Worm (Caenorhabditis elegans): ENCODE measurements around the gene urm-1.

urm-1 gene

DNA sequence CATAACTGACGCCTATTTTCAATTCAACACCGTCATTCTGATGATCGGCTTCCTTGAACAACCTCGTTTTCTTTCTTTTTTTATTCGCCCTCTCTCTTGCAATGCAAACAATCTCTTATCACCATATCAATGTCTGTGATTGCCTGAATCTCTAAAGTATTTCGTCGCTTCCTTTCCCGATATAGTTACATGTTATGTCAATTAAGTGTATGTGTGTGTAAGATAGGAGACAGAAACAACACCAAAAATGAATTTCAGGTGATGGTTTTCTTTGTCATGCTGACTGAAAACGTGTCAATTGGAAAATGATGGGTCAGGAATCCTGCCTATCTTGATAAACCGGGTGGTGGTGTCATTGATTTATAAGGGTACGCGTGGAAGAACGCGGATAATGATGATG lies 28.0 kb downstream of the urm-1 start (continued):
- peak; percentile 78 for TF ChIP-seq ztf-22 (GFP tag; optimal IDR thresholded peaks at IDR 0.05)
- no peak for TF ChIP-seq bed-1 (GFP tag; IDR thresholded peaks at IDR 0.05)
- no peak for TF ChIP-seq T07F8.4 (tag; optimal IDR thresholded peaks at IDR 0.05)
- TF ChIP-seq K12H6.12 (tag; optimal IDR thresholded peaks at IDR 0.05) = no peak
- TF ChIP-seq tlf-1 (GFP tag; optimal IDR thresholded peaks at IDR 0.05) = peak; percentile 34
- TF ChIP-seq fkh-3 (tag; optimal IDR thresholded peaks at IDR 0.05) = no peak
- TF ChIP-seq Y79H2A.3 (GFP tag; conservative IDR thresholded peaks at IDR 0.05) = no peak

DNA sequence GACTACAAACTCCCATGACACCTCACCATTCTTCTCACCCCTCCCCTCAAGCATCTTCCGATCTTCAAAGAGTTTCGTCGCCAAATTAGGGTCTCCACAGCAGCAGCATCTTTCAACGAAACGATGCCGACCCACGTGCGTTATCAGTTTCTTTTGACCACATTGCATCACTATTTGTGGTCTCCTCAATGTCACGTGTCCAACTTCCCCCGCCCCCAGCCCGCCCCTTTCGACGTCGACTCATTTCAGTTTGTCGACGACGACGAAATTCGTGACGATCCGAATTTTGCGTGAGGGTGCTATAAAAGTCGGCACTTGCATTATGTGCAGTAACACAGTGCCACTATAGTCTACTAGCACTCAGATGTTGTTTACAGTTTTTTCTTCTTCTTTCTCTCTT lies 28.9 kb downstream of the urm-1 start:
- peak; percentile 38; the same call in 1 of the 2 replicates for TF ChIP-seq zfh-2 (GFP tag; conservative IDR thresholded peaks at IDR 0.05)
- TF ChIP-seq lin-40 (tag; optimal IDR thresholded peaks at IDR 0.05) = peak; percentile 7
- TF ChIP-seq ztf-26 (tag; optimal IDR thresholded peaks at IDR 0.05) = peak; percentile 91
- TF ChIP-seq ztf-3 (GFP tag; optimal IDR thresholded peaks at IDR 0.05) = peak; percentile 8
- TF ChIP-seq fkh-3 (tag; optimal IDR thresholded peaks at IDR 0.05) = no peak
- TF ChIP-seq F49E8.2 (tag; optimal IDR thresholded peaks at IDR 0.05; ENCODE audit: insufficient read depth) = no peak
- no peak for TF ChIP-seq ztf-25 (GFP tag; IDR thresholded peaks at IDR 0.05)
- no peak for TF ChIP-seq unc-62 (GFP tag; optimal IDR thresholded peaks at IDR 0.05)
- TF ChIP-seq madf-3 (GFP tag; IDR thresholded peaks at IDR 0.05) = no peak
- no peak for TF ChIP-seq K12H6.12 (tag; optimal IDR thresholded peaks at IDR 0.05)
- TF ChIP-seq hrde-1 (tag; optimal IDR thresholded peaks at IDR 0.05; ENCODE audit: borderline replicate concordance) = no peak
- TF ChIP-seq pbrm-1 (GFP tag; IDR thresholded peaks at IDR 0.05) = peak; percentile 66
- no peak for TF ChIP-seq D2030.7 (GFP tag; IDR thresholded peaks at IDR 0.05)
- peak; percentile 59 for TF ChIP-seq somi-1 (GFP tag; optimal IDR thresholded peaks at IDR 0.05)
- no peak for TF ChIP-seq B0019.2 (GFP tag; conservative IDR thresholded peaks at IDR 0.05)
- no peak for TF ChIP-seq snpc-3.4 (tag; optimal IDR thresholded peaks at IDR 0.05)
- TF ChIP-seq sdz-38 (tag; optimal IDR thresholded peaks at IDR 0.05) = no peak
- no peak for TF ChIP-seq egl-18 (GFP tag; IDR thresholded peaks at IDR 0.05)
- no peak for TF ChIP-seq mes-4 (tag; optimal IDR thresholded peaks at IDR 0.05)
- TF ChIP-seq ekl-4 (GFP tag; IDR thresholded peaks at IDR 0.05) = 0 out of 2 replicates have a peak, but pooled peaks have one; percentile 29
- no peak for TF ChIP-seq attf-6 (GFP tag; IDR thresholded peaks at IDR 0.05)
- peak; percentile 77 for TF ChIP-seq chd-7 (tag; optimal IDR thresholded peaks at IDR 0.05)
- peak; percentile 60 for TF ChIP-seq nhr-80 (tag; optimal IDR thresholded peaks at IDR 0.05)
- no peak for TF ChIP-seq tbx-9 (tag; optimal IDR thresholded peaks at IDR 0.05; ENCODE audit: borderline replicate concordance)
- peak; percentile 43; the same call in 1 of the 2 replicates for TF ChIP-seq let-526 (GFP tag; IDR thresholded peaks at IDR 0.05)
- TF ChIP-seq hmg-1.2 (GFP tag; IDR thresholded peaks at IDR 0.05) = peak; percentile 36; the same call in 1 of the 2 replicates
- TF ChIP-seq tbp1 (GFP tag; optimal IDR thresholded peaks at IDR 0.05) = peak; percentile 60
- TF ChIP-seq F37B4.10 (GFP tag; IDR thresholded peaks at IDR 0.05) = no peak
- TF ChIP-seq madf-6 (GFP tag; IDR thresholded peaks at IDR 0.05) = no peak
- no peak for TF ChIP-seq pha-4 (tag; optimal IDR thresholded peaks at IDR 0.05)
- TF ChIP-seq ceh-58 (GFP tag; IDR thresholded peaks at IDR 0.05) = no peak
- peak; percentile 33; the same call in 1 of the 2 replicates for TF ChIP-seq cebp-1 (GFP tag; IDR thresholded peaks at IDR 0.05)
- peak; percentile 74 for TF ChIP-seq cebp-1 (tag; optimal IDR thresholded peaks at IDR 0.05)
- TF ChIP-seq C06A6.2 (GFP tag; conservative IDR thresholded peaks at IDR 0.05) = peak; percentile 74
- TF ChIP-seq lin-54 (GFP tag; optimal IDR thresholded peaks at IDR 0.05) = peak; percentile 50
- no peak for TF ChIP-seq bed-1 (GFP tag; IDR thresholded peaks at IDR 0.05)
- TF ChIP-seq bed-2 (GFP tag; IDR thresholded peaks at IDR 0.05) = no peak
- peak; percentile 79 for TF ChIP-seq ztf-22 (GFP tag; optimal IDR thresholded peaks at IDR 0.05)
- TF ChIP-seq K11D2.4 (GFP tag; IDR thresholded peaks at IDR 0.05) = peak; percentile 46; the same call in 1 of the 2 replicates
- peak; percentile 64 for TF ChIP-seq mcd-1 (GFP tag; IDR thresholded peaks at IDR 0.05)
- no peak for TF ChIP-seq ztf-28 (GFP tag; IDR thresholded peaks at IDR 0.05)
- peak; percentile 65 for TF ChIP-seq ama-1 (optimal IDR thresholded peaks at IDR 0.05)
- no peak for TF ChIP-seq ama-1 (GFP tag; optimal IDR thresholded peaks at IDR 0.05)
- peak in 1 of 2 experiments; percentile 74 for TF ChIP-seq let-607 (tag; optimal IDR thresholded peaks at IDR 0.05)
